Fruit fly (Drosophila melanogaster) whole organism, embryonic: Measurements from ENCODE around the gene CG10132.

Source experiments
- Atf-2 ChIP-seq: fragments of 200-800 bp; sonication (Bioruptor generic); optimal IDR thresholded peaks from 2 replicates; lab custom pipeline; 2016; ENCODE audit warnings: missing biosample characterization, missing genetic modification characterization
- Bgb ChIP-seq: fragments of 200-800 bp; sonication (Bioruptor generic); IDR thresholded peaks from 2 replicates; pipeline ENCODE4 v1.3.6; 2022; ENCODE audit warnings: missing biosample characterization, missing genetic modification characterization; ENCODE audit not compliant: partially characterized antibody
- CG15514 ChIP-seq: fragments of 200-800 bp; sonication (Bioruptor generic); optimal IDR thresholded peaks from 3 replicates; lab custom pipeline; 2017; ENCODE audit warnings: missing biosample characterization, missing genetic modification characterization, mild to moderate bottlenecking, moderate library complexity, missing genetic modification reagents
- CG1603 ChIP-seq: fragments of 200-800 bp; sonication (Bioruptor generic); optimal IDR thresholded peaks from 2 replicates; lab custom pipeline; 2019; ENCODE audit warnings: missing biosample characterization, mild to moderate bottlenecking, missing genetic modification characterization, moderate library complexity
- CG16779 ChIP-seq: fragments of 200-800 bp; sonication (Bioruptor generic); IDR thresholded peaks from 2 replicates; pipeline ENCODE4 v1.3.6; 2022; ENCODE audit warnings: missing biosample characterization, missing genetic modification characterization
- CG16815 ChIP-seq: fragments of 200-800 bp; sonication (Bioruptor generic); optimal IDR thresholded peaks from 3 replicates; lab custom pipeline; 2017; ENCODE audit warnings: missing biosample characterization, mild to moderate bottlenecking, missing genetic modification characterization
- CG18262 ChIP-seq: fragments of 200-800 bp; optimal IDR thresholded peaks from 3 replicates; lab custom pipeline; 2019; ENCODE audit warnings: missing biosample characterization, mild to moderate bottlenecking, missing genetic modification characterization, moderate library complexity
- CG30403 ChIP-seq: fragments of 200-800 bp; sonication (Bioruptor generic); optimal IDR thresholded peaks from 3 replicates; lab custom pipeline; 2016; ENCODE audit warnings: missing biosample characterization, missing genetic modification characterization
- CG3281 ChIP-seq: fragments of 200-800 bp; sonication (Bioruptor generic); optimal IDR thresholded peaks from 3 replicates; lab custom pipeline; 2017; ENCODE audit warnings: missing biosample characterization, mild to moderate bottlenecking, missing genetic modification characterization
- CG6272 ChIP-seq: fragments of 200-800 bp; sonication (Bioruptor generic); IDR thresholded peaks from 2 replicates; pipeline ENCODE4 v1.3.6; 2022; ENCODE audit warnings: missing biosample characterization, missing genetic modification characterization
- CG8478 ChIP-seq: fragments of >200 bp; optimal IDR thresholded peaks from 2 replicates; lab custom pipeline; 2018
- CHES-1-like ChIP-seq: fragments of 200-800 bp; sonication (Bioruptor generic); optimal IDR thresholded peaks from 2 replicates; lab custom pipeline; 2016; ENCODE audit warnings: missing biosample characterization, missing genetic modification characterization
- CkIIα-i1 ChIP-seq: fragments of 200-800 bp; sonication (Bioruptor generic); IDR thresholded peaks from 2 replicates; pipeline ENCODE4 v1.3.6; 2022; ENCODE audit warnings: missing biosample characterization, missing genetic modification characterization
- CrebB ChIP-seq: fragments of 200-800 bp; sonication (Bioruptor generic); optimal IDR thresholded peaks from 3 replicates; lab custom pipeline; 2018; ENCODE audit warnings: missing biosample characterization, mild to moderate bottlenecking, missing genetic modification characterization
- Dad ChIP-seq: fragments of 200-800 bp; sonication (Bioruptor generic); optimal IDR thresholded peaks from 3 replicates; lab custom pipeline; 2016; ENCODE audit warnings: missing biosample characterization, missing genetic modification characterization
- Dll ChIP-seq: fragments of 200-800 bp; sonication (Bioruptor generic); IDR thresholded peaks from 4 replicates; pipeline ENCODE4 v1.3.6; 2022; ENCODE audit warnings: missing biosample characterization, missing genetic modification characterization; ENCODE audit not compliant: partially characterized antibody
- Dp ChIP-seq: fragments of 200-800 bp; sonication (Bioruptor generic); optimal IDR thresholded peaks from 2 replicates; lab custom pipeline; 2018; ENCODE audit warnings: missing biosample characterization, mild to moderate bottlenecking, missing genetic modification characterization, moderate library complexity
- Dref ChIP-seq: fragments of 200-800 bp; sonication (Bioruptor generic); IDR thresholded peaks from 2 replicates; pipeline ENCODE4 v1.3.6; 2022; ENCODE audit warnings: missing biosample characterization, missing genetic modification characterization
- Eip74EF ChIP-seq, 2 experiments: fragments of 200-800 bp in 1 of 2; fragments of >200 bp in 1 of 2; sonication (Bioruptor generic) in 1 of 2; optimal IDR thresholded peaks; 2 replicates each; lab custom pipeline; 2017 to 2019; ENCODE audit warnings: missing biosample characterization in 2 of 2, missing genetic modification characterization in 2 of 2, mild to moderate bottlenecking in 1 of 2, moderate library complexity in 1 of 2
- Gug ChIP-seq: fragments of 200-800 bp; sonication (Bioruptor generic); IDR thresholded peaks from 4 replicates; pipeline ENCODE4 v1.3.6; 2022; ENCODE audit warnings: missing biosample characterization, missing genetic modification characterization
- H2.0 ChIP-seq: fragments of 200-800 bp; sonication (Bioruptor generic); IDR thresholded peaks from 2 replicates; pipeline ENCODE4 v1.3.6; 2022; ENCODE audit warnings: missing biosample characterization, missing genetic modification characterization
- HLH3B ChIP-seq: fragments of 200-800 bp; sonication (Bioruptor generic); IDR thresholded peaks from 2 replicates; pipeline ENCODE4 v1.3.6; 2022; ENCODE audit warnings: missing biosample characterization, missing genetic modification characterization
- Hmx ChIP-seq: fragments of 200-800 bp; sonication (Bioruptor generic); optimal IDR thresholded peaks from 2 replicates; lab custom pipeline; 2016; ENCODE audit warnings: missing biosample characterization, missing genetic modification characterization
- Nf-YC ChIP-seq: fragments of 200-800 bp; optimal IDR thresholded peaks from 3 replicates; lab custom pipeline; 2019; ENCODE audit warnings: missing biosample characterization, mild to moderate bottlenecking, missing genetic modification characterization, moderate library complexity
- Optix ChIP-seq: fragments of 200-800 bp; sonication (Bioruptor generic); IDR thresholded peaks from 3 replicates; pipeline ENCODE4 v1.3.6; 2022; ENCODE audit warnings: missing biosample characterization, missing genetic modification characterization
- Tbp ChIP-seq: fragments of >200 bp; optimal IDR thresholded peaks from 2 replicates; lab custom pipeline; 2018; ENCODE audit warnings: missing biosample characterization, missing genetic modification characterization
- ase ChIP-seq: fragments of 200-800 bp; sonication (Bioruptor generic); IDR thresholded peaks from 3 replicates; pipeline ENCODE4 v1.3.6; 2022; ENCODE audit warnings: missing biosample characterization, missing genetic modification characterization
- cas ChIP-seq: fragments of 200-800 bp; sonication (Bioruptor generic); IDR thresholded peaks from 2 replicates; pipeline ENCODE4 v1.3.6; 2022; ENCODE audit warnings: missing biosample characterization, missing genetic modification characterization
- chinmo ChIP-seq: fragments of 200-800 bp; sonication (Bioruptor generic); IDR thresholded peaks from 4 replicates; pipeline ENCODE4 v1.3.6; 2022; ENCODE audit warnings: missing biosample characterization, missing genetic modification characterization; ENCODE audit not compliant: partially characterized antibody
- croc ChIP-seq: fragments of 200-800 bp; sonication (Bioruptor generic); conservative IDR thresholded peaks from 3 replicates; pipeline ENCODE4 v1.3.6; 2022; ENCODE audit warnings: missing biosample characterization, missing genetic modification characterization
- danr ChIP-seq: fragments of 200-800 bp; sonication (Bioruptor generic); IDR thresholded peaks from 2 replicates; pipeline ENCODE4 v1.3.6; 2022; ENCODE audit warnings: missing biosample characterization, missing genetic modification characterization
- ewg ChIP-seq: fragments of 200-800 bp; sonication (Bioruptor generic); optimal IDR thresholded peaks from 3 replicates; lab custom pipeline; 2017; ENCODE audit warnings: mild to moderate bottlenecking, missing biosample characterization, missing genetic modification reagents, missing genetic modification characterization
- ind ChIP-seq: fragments of 200-800 bp; sonication (Bioruptor generic); optimal IDR thresholded peaks from 3 replicates; lab custom pipeline; 2016; ENCODE audit warnings: missing biosample characterization, missing genetic modification characterization
- jumu ChIP-seq: fragments of 200-800 bp; sonication (Bioruptor generic); optimal IDR thresholded peaks from 3 replicates; lab custom pipeline; 2016; ENCODE audit warnings: missing biosample characterization, missing genetic modification characterization
- klu ChIP-seq: fragments of 200-800 bp; sonication (Bioruptor generic); IDR thresholded peaks from 2 replicates; pipeline ENCODE4 v1.3.6; 2022; ENCODE audit warnings: missing biosample characterization, missing genetic modification characterization
- kni ChIP-seq: fragments of 200-800 bp; sonication (Bioruptor generic); optimal IDR thresholded peaks from 3 replicates; lab custom pipeline; 2017; ENCODE audit warnings: mild to moderate bottlenecking, missing biosample characterization, missing genetic modification reagents, missing genetic modification characterization
- lab ChIP-seq: fragments of 200-800 bp; sonication (Bioruptor generic); optimal IDR thresholded peaks from 3 replicates; lab custom pipeline; 2017; ENCODE audit warnings: missing biosample characterization, missing genetic modification characterization, mild to moderate bottlenecking, moderate library complexity, missing genetic modification reagents
- nerfin-2 ChIP-seq: fragments of 200-800 bp; sonication (Bioruptor generic); IDR thresholded peaks from 2 replicates; pipeline ENCODE4 v1.3.6; 2022; ENCODE audit warnings: missing biosample characterization, missing genetic modification characterization; ENCODE audit not compliant: partially characterized antibody
- nmo ChIP-seq: fragments of 200-800 bp; sonication (Bioruptor generic); optimal IDR thresholded peaks from 2 replicates; lab custom pipeline; 2018; ENCODE audit warnings: missing biosample characterization, mild to moderate bottlenecking, missing genetic modification characterization, moderate library complexity
- odd ChIP-seq: fragments of 200-800 bp; sonication (Bioruptor generic); optimal IDR thresholded peaks from 2 replicates; lab custom pipeline; 2017; ENCODE audit warnings: missing biosample characterization, mild to moderate bottlenecking, missing genetic modification characterization
- psq ChIP-seq: fragments of 200-800 bp; sonication (Bioruptor generic); optimal IDR thresholded peaks from 2 replicates; lab custom pipeline; 2017; ENCODE audit warnings: missing biosample characterization, missing genetic modification characterization
- ranshi ChIP-seq: fragments of 200-800 bp; sonication (Bioruptor generic); IDR thresholded peaks from 2 replicates; pipeline ENCODE4 v1.3.6; 2022; ENCODE audit warnings: missing biosample characterization, missing genetic modification characterization
- row ChIP-seq: fragments of 200-800 bp; sonication (Bioruptor generic); IDR thresholded peaks from 3 replicates; pipeline ENCODE4 v1.3.6; 2022; ENCODE audit warnings: missing biosample characterization, missing genetic modification characterization
- sqz ChIP-seq: fragments of 200-800 bp; sonication (Bioruptor generic); optimal IDR thresholded peaks from 3 replicates; lab custom pipeline; 2018; ENCODE audit warnings: missing biosample characterization, mild to moderate bottlenecking, missing genetic modification characterization
- sug ChIP-seq: fragments of 200-800 bp; optimal IDR thresholded peaks from 2 replicates; lab custom pipeline; 2019; ENCODE audit warnings: missing biosample characterization, mild to moderate bottlenecking, missing genetic modification characterization, moderate library complexity
- tna ChIP-seq: fragments of 200-800 bp; sonication (Bioruptor generic); IDR thresholded peaks from 2 replicates; pipeline ENCODE4 v1.3.6; 2022; ENCODE audit warnings: missing biosample characterization, missing genetic modification characterization; ENCODE audit not compliant: partially characterized antibody
- toy ChIP-seq: fragments of 200-800 bp; sonication (Bioruptor generic); IDR thresholded peaks from 2 replicates; pipeline ENCODE4 v1.3.6; 2022; ENCODE audit warnings: missing biosample characterization, missing genetic modification characterization
- wek ChIP-seq: fragments of 200-800 bp; sonication (Bioruptor generic); optimal IDR thresholded peaks from 3 replicates; lab custom pipeline; 2018; ENCODE audit warnings: missing biosample characterization, mild to moderate bottlenecking, missing genetic modification characterization, moderate library complexity
- zen ChIP-seq: fragments of 200-800 bp; sonication (Bioruptor generic); optimal IDR thresholded peaks from 3 replicates; lab custom pipeline; 2018; ENCODE audit warnings: missing biosample characterization, mild to moderate bottlenecking, missing genetic modification characterization, moderate library complexity
- zfh1 ChIP-seq: fragments of 200-800 bp; sonication (Bioruptor generic); IDR thresholded peaks from 3 replicates; pipeline ENCODE4 v1.3.6; 2022; ENCODE audit warnings: missing biosample characterization, missing genetic modification characterization

The CG10132 gene

DNA sequence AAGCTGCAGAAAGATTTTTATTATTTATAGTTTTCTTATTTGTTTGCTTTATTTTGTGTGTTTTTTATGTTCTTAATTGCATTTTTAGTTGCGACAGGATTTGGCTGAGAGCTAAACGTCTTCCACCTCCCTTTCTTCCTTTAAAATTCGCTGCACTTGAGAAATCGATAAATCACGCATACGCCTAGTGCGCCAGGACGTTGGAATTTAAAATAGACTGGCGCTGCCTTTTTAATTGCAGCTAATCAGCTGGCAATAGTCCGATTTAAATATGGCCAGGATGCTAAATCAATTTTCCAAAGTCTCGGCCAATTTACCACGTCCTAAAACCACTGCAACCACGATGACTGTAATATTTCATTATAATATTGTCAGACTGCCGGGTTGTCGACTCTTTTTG, 8.2 kb downstream of the CG10132 start (continued):
- TF ChIP-seq CG30403 (GFP tag; lab: Kevin White, UChicago), result no peak
- no peak for TF ChIP-seq zfh1 (GFP tag; lab: Robert Waterston, UW)
- no peak for TF ChIP-seq toy
- no peak for TF ChIP-seq CG1603 (tag; lab: Kevin White, UChicago)
- TF ChIP-seq CkIIα-i1 (GFP tag; lab: Robert Waterston, UW), result no peak
- TF ChIP-seq, all 482 proteins: peak for 5

DNA sequence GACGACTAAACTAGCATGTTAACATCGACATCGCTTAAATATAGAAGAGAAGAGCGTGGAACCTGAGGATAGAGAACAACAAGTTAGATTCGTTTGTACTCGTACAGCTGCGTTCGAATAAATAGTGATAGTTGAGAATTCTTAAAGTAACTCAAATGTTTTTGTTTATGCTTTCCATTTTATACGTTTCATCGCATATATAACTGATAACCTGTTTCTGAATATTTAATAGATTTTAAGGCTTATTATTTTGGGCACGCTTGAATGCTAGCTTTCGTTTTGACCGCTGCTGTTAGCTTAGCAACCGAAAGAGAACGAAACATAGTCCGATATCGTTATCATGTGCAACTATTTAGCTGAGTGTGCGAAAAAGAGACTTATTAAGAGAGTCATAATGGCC, 9.7 kb downstream of the CG10132 start:
- TF ChIP-seq wek (GFP tag; lab: Kevin White, UChicago) (peak; percentile 61), Dref (GFP tag; lab: Robert Waterston, UW) (peak; percentile 42), row (GFP tag; lab: Robert Waterston, UW) (peak; percentile 98), CG6272 (peak; percentile 92), psq (GFP tag; lab: Kevin White, UChicago) (peak; percentile 55), CG16815 (peak; percentile 85), ranshi (GFP tag; lab: Robert Waterston, UW) (peak; percentile 96), Hmx (peak; percentile 90), Gug (GFP tag; lab: Robert Waterston, UW) (peak; percentile 93), sug (tag; lab: Kevin White, UChicago) (peak; percentile 95), lab (GFP tag; lab: Kevin White, UChicago) (peak; percentile 99), chinmo (GFP tag; lab: Robert Waterston, UW) (no peak), CHES-1-like (peak; percentile 97), nmo (GFP tag; lab: Kevin White, UChicago) (peak; percentile 91), cas (peak; percentile 97), croc (peak; percentile 63; the same call in 2 of the 3 replicates), tna (GFP tag; lab: Robert Waterston, UW) (no peak), ase (GFP tag; lab: Robert Waterston, UW) (peak; percentile 93), HLH3B (peak; percentile 95), odd (peak; percentile 92), ind (peak; percentile 96), H2.0 (peak; percentile 96), Dll (GFP tag; lab: Robert Waterston, UW) (no peak), Atf-2 (peak; percentile 88), Dad (GFP tag; lab: Kevin White, UChicago) (peak; percentile 86), CG16779 (GFP tag; lab: Robert Waterston, UW) (peak; percentile 98), zen (tag; lab: Kevin White, UChicago) (peak; percentile 78), kni (GFP tag; lab: Kevin White, UChicago) (no peak), sqz (no peak), Dp (GFP tag; lab: Kevin White, UChicago) (peak; percentile 5), klu (GFP tag; lab: Robert Waterston, UW) (peak; percentile 90), CG18262 (tag; lab: Kevin White, UChicago) (peak; percentile 83), CG3281 (GFP tag; lab: Kevin White, UChicago) (peak; percentile 98), CG15514 (GFP tag; lab: Kevin White, UChicago) (peak; percentile 94), Bgb (GFP tag; lab: Robert Waterston, UW) (no peak), jumu (peak; percentile 89), CrebB (peak; percentile 97), Eip74EF (GFP tag; optimal IDR thresholded peaks at IDR 0.05; lab: Kevin White, UChicago) (peak in 1 of 2 experiments; percentile 88), ewg (GFP tag; lab: Kevin White, UChicago) (peak; percentile 74), nerfin-2 (no peak), Optix (GFP tag; lab: Robert Waterston, UW) (peak; percentile 82), Tbp (GFP tag; lab: Kevin White, UChicago) (no peak), Nf-YC (tag; lab: Kevin White, UChicago) (peak; percentile 80), CG8478 (lab: Kevin White, UChicago) (no peak), danr (GFP tag; lab: Robert Waterston, UW) (peak; percentile 93)
